Worm (Caenorhabditis elegans): ENCODE measurements around the gene twk-28.

DNA sequence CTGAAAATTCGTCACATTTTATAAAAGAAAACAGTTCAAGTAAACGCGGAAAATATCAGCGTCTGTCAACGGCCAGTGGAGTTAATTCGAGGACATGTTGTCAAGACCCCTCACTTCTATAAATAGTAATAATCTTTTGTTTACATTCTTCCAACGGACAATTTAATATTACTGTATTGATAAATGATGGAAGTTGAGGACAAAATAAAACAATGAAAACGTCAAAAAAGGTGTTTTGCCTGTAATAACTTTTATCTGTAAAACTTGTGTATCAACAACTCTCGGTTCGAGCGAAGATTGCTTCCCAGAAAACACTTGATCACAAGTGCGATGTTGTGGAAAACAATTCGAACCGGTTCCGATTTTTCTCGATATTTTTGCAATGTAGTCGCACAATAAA, 30.7 kb downstream of the twk-28 start:
- no peak for TF ChIP-seq nhr-237 (tag; optimal IDR thresholded peaks at IDR 0.05)
- no peak for TF ChIP-seq nhr-12 (tag; optimal IDR thresholded peaks at IDR 0.05)
- no peak for TF ChIP-seq ztf-11 (tag; optimal IDR thresholded peaks at IDR 0.05)
- TF ChIP-seq lsy-2 (tag; optimal IDR thresholded peaks at IDR 0.05) = no peak
- TF ChIP-seq ces-1 (GFP tag; optimal IDR thresholded peaks at IDR 0.05) = no peak
- no peak for TF ChIP-seq sptf-1 (tag; optimal IDR thresholded peaks at IDR 0.05)
- no peak for TF ChIP-seq flh-1 (GFP tag; optimal IDR thresholded peaks at IDR 0.05)
